Fruit fly (Drosophila melanogaster) whole organism, embryonic: ENCODE results near the gene CG9270.
A peak's percentile ranks its signal among the peaks of the same experiment; 100 is the strongest.

Source experiments
- Ada2b ChIP-seq: fragments of 200-800 bp; sonication (Bioruptor generic); IDR thresholded peaks from 2 replicates; pipeline ENCODE4 v1.3.6; 2022; ENCODE audit warnings: missing biosample characterization, missing genetic modification characterization
- Antp ChIP-seq: fragments of 200-800 bp; sonication (Bioruptor generic); optimal IDR thresholded peaks from 3 replicates; lab custom pipeline; 2016; ENCODE audit warnings: missing biosample characterization, missing genetic modification characterization
- Atf6 ChIP-seq: fragments of 200-800 bp; sonication (Bioruptor generic); IDR thresholded peaks from 2 replicates; pipeline ENCODE4 v1.3.6; 2022; ENCODE audit warnings: missing biosample characterization, missing genetic modification characterization
- CG10654 ChIP-seq: fragments of 200-800 bp; sonication (Bioruptor generic); optimal IDR thresholded peaks from 2 replicates; lab custom pipeline; 2016; ENCODE audit warnings: missing biosample characterization, missing genetic modification characterization
- CG10979 ChIP-seq: fragments of 200-800 bp; sonication (Bioruptor generic); optimal IDR thresholded peaks from 2 replicates; lab custom pipeline; 2018; ENCODE audit warnings: missing biosample characterization, mild to moderate bottlenecking, missing genetic modification characterization, moderate library complexity
- CG14667 ChIP-seq: fragments of 200-800 bp; sonication (Bioruptor generic); IDR thresholded peaks from 2 replicates; pipeline ENCODE4 v1.3.6; 2022; ENCODE audit warnings: missing biosample characterization, missing genetic modification characterization
- CG14860 ChIP-seq: fragments of 200-800 bp; sonication (Bioruptor generic); IDR thresholded peaks from 3 replicates; pipeline ENCODE4 v1.3.6; 2022; ENCODE audit warnings: missing biosample characterization, missing genetic modification characterization; ENCODE audit not compliant: partially characterized antibody
- CG15479 ChIP-seq: fragments of 200-800 bp; sonication (Bioruptor generic); optimal IDR thresholded peaks from 3 replicates; lab custom pipeline; 2019; ENCODE audit warnings: missing biosample characterization, mild to moderate bottlenecking, missing genetic modification characterization, moderate library complexity
- CG15696 ChIP-seq: fragments of 200-800 bp; sonication (Bioruptor generic); optimal IDR thresholded peaks from 2 replicates; lab custom pipeline; 2019; ENCODE audit warnings: missing biosample characterization, mild to moderate bottlenecking, missing genetic modification characterization, moderate library complexity
- CG1602 ChIP-seq: fragments of 200-800 bp; sonication (Bioruptor generic); optimal IDR thresholded peaks from 3 replicates; lab custom pipeline; 2016; ENCODE audit warnings: missing biosample characterization, missing genetic modification characterization
- CG16813 ChIP-seq: fragments of 200-800 bp; sonication (Bioruptor generic); IDR thresholded peaks from 3 replicates; pipeline ENCODE4 v1.3.6; 2022; ENCODE audit warnings: missing biosample characterization, missing genetic modification characterization; ENCODE audit not compliant: partially characterized antibody
- CG17328 ChIP-seq: fragments of 200-800 bp; sonication (Bioruptor generic); IDR thresholded peaks from 2 replicates; pipeline ENCODE4 v1.3.6; 2022; ENCODE audit warnings: missing biosample characterization, missing genetic modification characterization
- CG18011 ChIP-seq: fragments of 200-800 bp; sonication (Bioruptor generic); optimal IDR thresholded peaks from 2 replicates; lab custom pipeline; 2017; ENCODE audit warnings: missing biosample characterization, missing genetic modification characterization, mild to moderate bottlenecking, moderate library complexity, missing genotype
- CG18262 ChIP-seq: fragments of 200-800 bp; optimal IDR thresholded peaks from 3 replicates; lab custom pipeline; 2019; ENCODE audit warnings: missing biosample characterization, mild to moderate bottlenecking, missing genetic modification characterization, moderate library complexity
- CG18619 ChIP-seq: fragments of 200-800 bp; sonication (Bioruptor generic); optimal IDR thresholded peaks from 3 replicates; lab custom pipeline; 2017; ENCODE audit warnings: missing biosample characterization, mild to moderate bottlenecking, missing genetic modification characterization
- CG2116 ChIP-seq: fragments of 200-800 bp; sonication (Bioruptor generic); optimal IDR thresholded peaks from 3 replicates; lab custom pipeline; 2018; ENCODE audit warnings: missing biosample characterization, mild to moderate bottlenecking, missing genetic modification characterization
- CG2199 ChIP-seq: fragments of 200-800 bp; sonication (Bioruptor generic); IDR thresholded peaks from 3 replicates; pipeline ENCODE4 v1.3.6; 2022; ENCODE audit warnings: missing biosample characterization, missing genetic modification characterization
- CG3163 ChIP-seq: fragments of 200-800 bp; sonication (Bioruptor generic); optimal IDR thresholded peaks from 3 replicates; lab custom pipeline; 2016; ENCODE audit warnings: missing biosample characterization, missing genetic modification characterization
- CG4404 ChIP-seq: fragments of 200-800 bp; sonication (Bioruptor generic); IDR thresholded peaks from 2 replicates; pipeline ENCODE4 v1.3.6; 2022; ENCODE audit warnings: missing biosample characterization, missing genetic modification characterization
- CG6654 ChIP-seq: fragments of 200-800 bp; sonication (Bioruptor generic); optimal IDR thresholded peaks from 2 replicates; lab custom pipeline; 2017; ENCODE audit warnings: missing biosample characterization, mild to moderate bottlenecking, missing genetic modification characterization
- CG7745 ChIP-seq: fragments of 200-800 bp; sonication (Bioruptor generic); optimal IDR thresholded peaks from 2 replicates; lab custom pipeline; 2018; ENCODE audit warnings: missing biosample characterization, mild to moderate bottlenecking, missing genetic modification characterization, moderate library complexity
- Ets65A ChIP-seq: fragments of 200-800 bp; sonication (Bioruptor generic); peaks from one replicate; lab custom pipeline; 2016; ENCODE audit warnings: missing biosample characterization, missing genetic modification characterization
- Fer2 ChIP-seq: fragments of 200-800 bp; sonication (Bioruptor generic); optimal IDR thresholded peaks from 2 replicates; lab custom pipeline; 2018; ENCODE audit warnings: missing biosample characterization, mild to moderate bottlenecking, missing genetic modification characterization, moderate library complexity
- HmgZ ChIP-seq: fragments of 200-800 bp; sonication (Bioruptor generic); optimal IDR thresholded peaks from 2 replicates; lab custom pipeline; 2018; ENCODE audit warnings: missing biosample characterization, mild to moderate bottlenecking, missing genetic modification characterization
- Hr3 ChIP-seq: fragments of 200-800 bp; sonication (Bioruptor generic); optimal IDR thresholded peaks from 3 replicates; lab custom pipeline; 2016; ENCODE audit warnings: missing biosample characterization, missing genetic modification characterization
- Hr39 ChIP-seq: fragments of >200 bp; optimal IDR thresholded peaks from 2 replicates; lab custom pipeline; 2017
- Lhr ChIP-seq: fragments of 200-800 bp; sonication (Bioruptor generic); optimal IDR thresholded peaks from 3 replicates; lab custom pipeline; 2017; ENCODE audit warnings: mild to moderate bottlenecking, missing biosample characterization, missing genetic modification reagents, missing genetic modification characterization
- MBD-R2 ChIP-seq: fragments of 200-800 bp; sonication (Bioruptor generic); IDR thresholded peaks from 2 replicates; pipeline ENCODE4 v1.3.6; 2022; ENCODE audit warnings: missing biosample characterization, missing genetic modification characterization
- NFAT ChIP-seq: fragments of 200-800 bp; sonication (Bioruptor generic); IDR thresholded peaks from 2 replicates; pipeline ENCODE4 v1.3.6; 2022; ENCODE audit warnings: missing biosample characterization, missing genetic modification characterization
- az2 ChIP-seq: fragments of 200-800 bp; sonication (Bioruptor generic); optimal IDR thresholded peaks from 3 replicates; lab custom pipeline; 2016; ENCODE audit warnings: missing biosample characterization, missing genetic modification characterization
- br ChIP-seq: fragments of >200 bp; optimal IDR thresholded peaks from 2 replicates; lab custom pipeline; 2017
- corto ChIP-seq: fragments of 200-800 bp; sonication (Bioruptor generic); optimal IDR thresholded peaks from 2 replicates; lab custom pipeline; 2016; ENCODE audit warnings: missing biosample characterization, mild to moderate bottlenecking, missing genetic modification characterization, moderate library complexity
- cwo ChIP-seq: fragments of 200-800 bp; sonication (Bioruptor generic); optimal IDR thresholded peaks from 3 replicates; lab custom pipeline; 2017; ENCODE audit warnings: missing biosample characterization, missing genetic modification characterization, mild to moderate bottlenecking, moderate library complexity, missing genetic modification reagents
- danr ChIP-seq: fragments of 200-800 bp; sonication (Bioruptor generic); IDR thresholded peaks from 2 replicates; pipeline ENCODE4 v1.3.6; 2022; ENCODE audit warnings: missing biosample characterization, missing genetic modification characterization
- dimm ChIP-seq: fragments of 200-800 bp; sonication (Bioruptor generic); IDR thresholded peaks from 2 replicates; pipeline ENCODE4 v1.3.6; 2022; ENCODE audit warnings: missing biosample characterization, missing genetic modification characterization
- dm ChIP-seq: fragments of 200-800 bp; sonication (Bioruptor generic); optimal IDR thresholded peaks from 3 replicates; lab custom pipeline; 2016; ENCODE audit warnings: missing biosample characterization, missing genetic modification characterization
- dmrt99B ChIP-seq: fragments of 200-800 bp; sonication (Bioruptor generic); optimal IDR thresholded peaks from 2 replicates; lab custom pipeline; 2018; ENCODE audit warnings: missing biosample characterization, mild to moderate bottlenecking, missing genetic modification characterization, moderate library complexity
- dysf ChIP-seq: fragments of 200-800 bp; sonication (Bioruptor generic); IDR thresholded peaks from 3 replicates; pipeline ENCODE4 v1.3.6; 2022; ENCODE audit warnings: missing biosample characterization, missing genetic modification characterization
- exex ChIP-seq: fragments of 200-800 bp; sonication (Bioruptor generic); optimal IDR thresholded peaks from 4 replicates; lab custom pipeline; 2018; ENCODE audit warnings: missing biosample characterization, mild to moderate bottlenecking, missing genetic modification characterization, moderate library complexity
- gt ChIP-seq: fragments of 200-800 bp; sonication (Bioruptor generic); IDR thresholded peaks from 2 replicates; pipeline ENCODE4 v1.3.6; 2022; ENCODE audit warnings: missing biosample characterization, missing genetic modification characterization
- hkb ChIP-seq, 2 experiments: fragments of 200-800 bp in 1 of 2; fragments of >200 bp in 1 of 2; sonication (Bioruptor generic) in 1 of 2; IDR thresholded peaks in 1 of 2; optimal IDR thresholded peaks in 1 of 2; 2 replicates each; pipeline versions ENCODE4 v1.3.6 to Lab custom; 2017 to 2022; ENCODE audit warnings: missing biosample characterization in 1 of 2, missing genetic modification characterization in 1 of 2
- jing ChIP-seq: fragments of 200-800 bp; sonication (Bioruptor generic); optimal IDR thresholded peaks from 2 replicates; lab custom pipeline; 2018; ENCODE audit warnings: missing biosample characterization, mild to moderate bottlenecking, missing genetic modification characterization
- maf-S ChIP-seq: fragments of 200-800 bp; sonication (Bioruptor generic); optimal IDR thresholded peaks from 2 replicates; lab custom pipeline; 2016; ENCODE audit warnings: missing biosample characterization, missing genetic modification characterization
- phol ChIP-seq: fragments of 200-800 bp; sonication (Bioruptor generic); optimal IDR thresholded peaks from 3 replicates; lab custom pipeline; 2018; ENCODE audit warnings: missing biosample characterization, mild to moderate bottlenecking, missing genetic modification characterization, moderate library complexity
- pita ChIP-seq: fragments of 200-800 bp; sonication (Bioruptor generic); optimal IDR thresholded peaks from 2 replicates; lab custom pipeline; 2017; ENCODE audit warnings: missing biosample characterization, mild to moderate bottlenecking, missing genetic modification characterization
- pnt ChIP-seq: fragments of 200-800 bp; sonication (Bioruptor generic); optimal IDR thresholded peaks from 3 replicates; lab custom pipeline; 2016; ENCODE audit warnings: missing biosample characterization, missing genetic modification characterization
- psq ChIP-seq: fragments of 200-800 bp; sonication (Bioruptor generic); optimal IDR thresholded peaks from 2 replicates; lab custom pipeline; 2017; ENCODE audit warnings: missing biosample characterization, missing genetic modification characterization
- tin ChIP-seq: fragments of 200-800 bp; sonication (Bioruptor generic); optimal IDR thresholded peaks from 3 replicates; lab custom pipeline; 2016; ENCODE audit warnings: missing biosample characterization, missing genetic modification characterization
- tx ChIP-seq: fragments of 200-800 bp; sonication (Bioruptor generic); optimal IDR thresholded peaks from 2 replicates; lab custom pipeline; 2016; ENCODE audit warnings: missing biosample characterization, missing genetic modification characterization

CG9270 gene

DNA sequence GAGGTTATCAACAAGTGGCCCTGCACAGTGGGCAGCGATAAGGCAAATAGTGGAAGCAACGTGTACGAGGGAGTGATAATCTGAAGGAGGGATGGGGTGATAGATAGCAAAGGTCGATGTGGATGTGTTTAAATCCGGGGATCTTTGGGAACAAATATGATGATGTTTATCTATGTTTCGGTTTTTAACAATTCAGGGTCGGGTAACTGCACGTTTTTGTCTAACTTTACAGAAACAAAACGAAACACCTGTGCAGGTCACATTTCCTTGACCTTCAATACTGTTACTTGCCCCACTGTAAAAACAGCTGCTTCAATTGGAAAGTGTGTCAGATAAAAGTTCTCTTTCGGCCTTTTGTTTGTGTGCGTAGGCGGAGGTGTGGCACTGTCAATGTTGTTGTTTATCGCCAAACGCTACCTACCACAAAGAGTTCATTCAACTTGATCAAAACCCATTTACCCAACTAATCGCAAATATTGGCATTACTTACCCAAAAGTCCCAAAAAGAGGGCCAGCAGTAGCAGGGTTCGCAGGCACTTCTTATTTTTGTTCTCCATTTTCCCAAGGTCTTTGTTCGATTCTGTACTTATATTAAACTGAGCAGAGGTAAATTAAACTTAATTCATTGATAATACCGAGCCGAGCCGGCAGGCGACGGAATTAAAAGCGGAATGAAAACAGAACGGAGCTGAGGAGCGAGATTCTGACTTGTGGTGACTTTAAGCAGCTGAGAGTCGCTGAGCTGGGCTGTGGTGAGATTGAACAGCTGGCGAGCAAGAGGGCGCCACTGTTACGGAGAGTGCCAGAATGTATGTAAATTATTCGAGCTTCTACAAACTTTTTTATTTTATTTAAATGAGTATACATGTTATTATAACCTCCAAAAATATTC is 11.5 kb downstream of the CG9270 start, which contains the start of gene Mtp (continued):
- peak; percentile 37 for TF ChIP-seq jing
- no peak for TF ChIP-seq Hr39
- peak; percentile 59; the same call in 1 of the 2 replicates for TF ChIP-seq danr
- TF ChIP-seq pita (GFP tag; lab: Kevin White, UChicago), result no peak
- peak; percentile 75 for TF ChIP-seq phol
- peak; percentile 24 for TF ChIP-seq CG18011 (GFP tag; lab: Kevin White, UChicago)
- TF ChIP-seq CG15696 (tag; lab: Kevin White, UChicago), result peak; percentile 55
- TF ChIP-seq CG14860 (GFP tag; lab: Robert Waterston, UW), result peak; percentile 47; the same call in 1 of the 3 replicates
- TF ChIP-seq dimm (GFP tag; lab: Robert Waterston, UW), result no peak
- TF ChIP-seq dmrt99B, result peak; percentile 79
- TF ChIP-seq CG10979 (tag; lab: Kevin White, UChicago), result peak; percentile 81
- peak; percentile 80 for TF ChIP-seq CG18262 (tag; lab: Kevin White, UChicago)
- TF ChIP-seq CG10654, result peak; percentile 45
- peak; percentile 5 for TF ChIP-seq psq (GFP tag; lab: Kevin White, UChicago)
- TF ChIP-seq MBD-R2 (GFP tag; lab: Robert Waterston, UW), result peak; percentile 26; the same call in 1 of the 2 replicates
- peak; percentile 64 for TF ChIP-seq maf-S (GFP tag; lab: Kevin White, UChicago)
- TF ChIP-seq cwo, result peak; percentile 52
- peak; percentile 68 for TF ChIP-seq CG1602 (GFP tag; lab: Kevin White, UChicago)
- no peak for TF ChIP-seq exex (tag; lab: Kevin White, UChicago)
- TF ChIP-seq tin (GFP tag; lab: Kevin White, UChicago), result peak; percentile 70
- peak; percentile 88 for TF ChIP-seq Antp
- TF ChIP-seq CG14667 (GFP tag; lab: Robert Waterston, UW), result no peak
- peak; percentile 78 for TF ChIP-seq Hr3 (GFP tag; lab: Kevin White, UChicago)
- peak; percentile 96 for TF ChIP-seq Ets65A (GFP tag; lab: Kevin White, UChicago)
- peak; percentile 59 for TF ChIP-seq CG17328
- TF ChIP-seq CG3163 (GFP tag; lab: Kevin White, UChicago), result peak; percentile 52
- TF ChIP-seq az2 (GFP tag; lab: Kevin White, UChicago), result peak; percentile 73
- TF ChIP-seq corto (GFP tag; lab: Kevin White, UChicago), result no peak
- peak; percentile 75 for TF ChIP-seq tx (GFP tag; lab: Kevin White, UChicago)
- no peak for TF ChIP-seq hkb (optimal IDR thresholded peaks at IDR 0.05; lab: Kevin White, UChicago)
- peak; percentile 68 for TF ChIP-seq hkb (GFP tag; IDR thresholded peaks at IDR 0.05; lab: Robert Waterston, UW)
- TF ChIP-seq br, result no peak
- TF ChIP-seq NFAT (GFP tag; lab: Robert Waterston, UW), result no peak
- TF ChIP-seq dm (GFP tag; lab: Kevin White, UChicago), result peak; percentile 47
- peak; percentile 49 for TF ChIP-seq Lhr (GFP tag; lab: Kevin White, UChicago)
- TF ChIP-seq CG16813, result 0 out of 3 replicates have a peak, but pooled peaks have one; percentile 30
- TF ChIP-seq dysf (GFP tag; lab: Robert Waterston, UW), result peak; percentile 76
- peak; percentile 33 for TF ChIP-seq CG15479 (GFP tag; lab: Kevin White, UChicago)
- no peak for TF ChIP-seq CG7745
- TF ChIP-seq CG4404, result peak; percentile 53; the same call in 1 of the 2 replicates
- peak; percentile 79 for TF ChIP-seq pnt (GFP tag; lab: Kevin White, UChicago)
- TF ChIP-seq Ada2b (GFP tag; lab: Robert Waterston, UW), result peak; percentile 46; the same call in 1 of the 2 replicates
- peak; percentile 66 for TF ChIP-seq CG18619 (GFP tag; lab: Kevin White, UChicago)
- peak; percentile 57 for TF ChIP-seq Atf6 (GFP tag; lab: Robert Waterston, UW)
- TF ChIP-seq CG2116, result peak; percentile 37
- peak; percentile 79 for TF ChIP-seq HmgZ (tag; lab: Kevin White, UChicago)
- TF ChIP-seq CG6654 (GFP tag; lab: Kevin White, UChicago), result peak; percentile 50
- no peak; the same call in 2 of the 3 replicates for TF ChIP-seq CG2199 (GFP tag; lab: Robert Waterston, UW)
- TF ChIP-seq gt (GFP tag; lab: Robert Waterston, UW), result no peak; the same call in 1 of the 2 replicates
- no peak for TF ChIP-seq Fer2
